Fruit fly (Drosophila melanogaster) whole organism, embryonic: ENCODE data around the gene RpL24.

Experiments used
- CG10147 ChIP-seq: fragments of 200-800 bp; sonication (Bioruptor generic); optimal IDR thresholded peaks from 2 replicates; lab custom pipeline; 2019; ENCODE audit warnings: missing biosample characterization, mild to moderate bottlenecking, missing genetic modification characterization, moderate library complexity
- CG10321 ChIP-seq: fragments of 200-800 bp; sonication (Bioruptor generic); IDR thresholded peaks from 2 replicates; pipeline ENCODE4 v1.3.6; 2022; ENCODE audit warnings: missing biosample characterization, missing genetic modification characterization
- CG10366 ChIP-seq: fragments of 200-800 bp; sonication (Bioruptor generic); IDR thresholded peaks from 2 replicates; pipeline ENCODE4 v1.3.6; 2022; ENCODE audit warnings: missing biosample characterization, missing genetic modification characterization
- CG10543 ChIP-seq: fragments of 200-800 bp; sonication (Bioruptor generic); optimal IDR thresholded peaks from 3 replicates; lab custom pipeline; 2017; ENCODE audit warnings: missing biosample characterization, mild to moderate bottlenecking, missing genetic modification characterization, moderate library complexity
- CG10959 ChIP-seq: fragments of 200-800 bp; sonication (Bioruptor generic); IDR thresholded peaks from 2 replicates; pipeline ENCODE4 v1.3.6; 2022; ENCODE audit warnings: missing biosample characterization, missing genetic modification characterization
- CG11695 ChIP-seq: fragments of 200-800 bp; sonication (Bioruptor generic); IDR thresholded peaks from 3 replicates; pipeline ENCODE4 v1.3.6; 2022; ENCODE audit warnings: missing biosample characterization, missing genetic modification characterization
- CG1233 ChIP-seq: fragments of 200-800 bp; sonication (Bioruptor generic); optimal IDR thresholded peaks from 4 replicates; lab custom pipeline; 2018; ENCODE audit warnings: missing biosample characterization, mild to moderate bottlenecking, missing genetic modification characterization
- CG12391 ChIP-seq: fragments of 200-800 bp; sonication (Bioruptor generic); optimal IDR thresholded peaks from 3 replicates; lab custom pipeline; 2018; ENCODE audit warnings: missing biosample characterization, mild to moderate bottlenecking, missing genetic modification characterization, moderate library complexity
- CG12744 ChIP-seq: fragments of 200-800 bp; sonication (Bioruptor generic); optimal IDR thresholded peaks from 2 replicates; lab custom pipeline; 2016; ENCODE audit warnings: missing biosample characterization, missing genetic modification characterization
- CG13296 ChIP-seq: fragments of 200-800 bp; sonication (Bioruptor generic); optimal IDR thresholded peaks from 3 replicates; lab custom pipeline; 2018; ENCODE audit warnings: missing biosample characterization, mild to moderate bottlenecking, missing genetic modification characterization
- CG13424 ChIP-seq: fragments of 200-800 bp; sonication (Bioruptor generic); optimal IDR thresholded peaks from 2 replicates; lab custom pipeline; 2019; ENCODE audit warnings: missing biosample characterization, mild to moderate bottlenecking, missing genetic modification characterization, moderate library complexity
- CG14710 ChIP-seq: fragments of 200-800 bp; sonication (Bioruptor generic); optimal IDR thresholded peaks from 3 replicates; lab custom pipeline; 2019; ENCODE audit warnings: missing biosample characterization, mild to moderate bottlenecking, missing genetic modification characterization, moderate library complexity
- CG14965 ChIP-seq: fragments of 200-800 bp; sonication (Bioruptor generic); optimal IDR thresholded peaks from 2 replicates; lab custom pipeline; 2016; ENCODE audit warnings: missing biosample characterization, missing genetic modification characterization, borderline replicate concordance
- CG15011 ChIP-seq: fragments of 200-800 bp; sonication (Bioruptor generic); optimal IDR thresholded peaks from 3 replicates; lab custom pipeline; 2018; ENCODE audit warnings: missing biosample characterization, mild to moderate bottlenecking, missing genetic modification characterization
- CG16863 ChIP-seq: fragments of 200-800 bp; sonication (Bioruptor generic); optimal IDR thresholded peaks from 3 replicates; lab custom pipeline; 2016; ENCODE audit warnings: missing biosample characterization, missing genetic modification characterization
- CG17328 ChIP-seq: fragments of 200-800 bp; sonication (Bioruptor generic); IDR thresholded peaks from 2 replicates; pipeline ENCODE4 v1.3.6; 2022; ENCODE audit warnings: missing biosample characterization, missing genetic modification characterization
- CG17359 ChIP-seq: fragments of 200-800 bp; sonication (Bioruptor generic); optimal IDR thresholded peaks from 3 replicates; lab custom pipeline; 2018; ENCODE audit warnings: missing biosample characterization, mild to moderate bottlenecking, missing genetic modification characterization, moderate library complexity
- CG1832 ChIP-seq: fragments of 200-800 bp; sonication (Bioruptor generic); optimal IDR thresholded peaks from 2 replicates; lab custom pipeline; 2017; ENCODE audit warnings: missing biosample characterization, mild to moderate bottlenecking, missing genetic modification characterization, inconsistent platforms
- CG2712 ChIP-seq: fragments of 200-800 bp; optimal IDR thresholded peaks from 3 replicates; lab custom pipeline; 2019; ENCODE audit warnings: missing biosample characterization, mild to moderate bottlenecking, missing genetic modification characterization, moderate library complexity
- CG33213 ChIP-seq: fragments of 200-800 bp; sonication (Bioruptor generic); optimal IDR thresholded peaks from 3 replicates; lab custom pipeline; 2016; ENCODE audit warnings: missing biosample characterization, missing genetic modification characterization
- CG42726 ChIP-seq: fragments of 200-800 bp; sonication (Bioruptor generic); IDR thresholded peaks from 2 replicates; pipeline ENCODE4 v1.3.6; 2022; ENCODE audit warnings: missing biosample characterization, missing genetic modification characterization; ENCODE audit not compliant: partially characterized antibody
- CG4404 ChIP-seq: fragments of 200-800 bp; sonication (Bioruptor generic); IDR thresholded peaks from 2 replicates; pipeline ENCODE4 v1.3.6; 2022; ENCODE audit warnings: missing biosample characterization, missing genetic modification characterization
- CG5180 ChIP-seq: fragments of 200-800 bp; sonication (Bioruptor generic); optimal IDR thresholded peaks from 3 replicates; lab custom pipeline; 2017; ENCODE audit warnings: missing biosample characterization, missing genetic modification characterization, mild to moderate bottlenecking, moderate library complexity, missing genetic modification reagents
- CG7745 ChIP-seq: fragments of 200-800 bp; sonication (Bioruptor generic); optimal IDR thresholded peaks from 2 replicates; lab custom pipeline; 2018; ENCODE audit warnings: missing biosample characterization, mild to moderate bottlenecking, missing genetic modification characterization, moderate library complexity
- CHES-1-like ChIP-seq: fragments of 200-800 bp; sonication (Bioruptor generic); optimal IDR thresholded peaks from 2 replicates; lab custom pipeline; 2016; ENCODE audit warnings: missing biosample characterization, missing genetic modification characterization
- Drgx ChIP-seq: fragments of 200-800 bp; sonication (Bioruptor generic); IDR thresholded peaks from 2 replicates; pipeline ENCODE4 v1.3.6; 2022; ENCODE audit warnings: missing biosample characterization, missing genetic modification characterization
- Elba2 ChIP-seq: fragments of 200-800 bp; sonication (Bioruptor generic); optimal IDR thresholded peaks from 3 replicates; lab custom pipeline; 2016; ENCODE audit warnings: missing biosample characterization, missing genetic modification characterization
- H2.0 ChIP-seq: fragments of 200-800 bp; sonication (Bioruptor generic); IDR thresholded peaks from 2 replicates; pipeline ENCODE4 v1.3.6; 2022; ENCODE audit warnings: missing biosample characterization, missing genetic modification characterization
- Lim3 ChIP-seq: fragments of 200-800 bp; sonication (Bioruptor generic); IDR thresholded peaks from 2 replicates; pipeline ENCODE4 v1.3.6; 2022; ENCODE audit warnings: missing biosample characterization, missing genetic modification characterization
- Max ChIP-seq: fragments of 200-800 bp; sonication (Bioruptor generic); optimal IDR thresholded peaks from 2 replicates; lab custom pipeline; 2016; ENCODE audit warnings: missing biosample characterization, mild to moderate bottlenecking, missing genetic modification characterization
- Mrtf ChIP-seq: fragments of 200-800 bp; sonication (Bioruptor generic); IDR thresholded peaks from 3 replicates; pipeline ENCODE4 v1.3.6; 2022; ENCODE audit warnings: missing biosample characterization, missing genetic modification characterization
- NC2β ChIP-seq: fragments of 200-800 bp; sonication (Bioruptor generic); optimal IDR thresholded peaks from 2 replicates; lab custom pipeline; 2016; ENCODE audit warnings: missing biosample characterization, missing genetic modification characterization
- Optix ChIP-seq: fragments of 200-800 bp; sonication (Bioruptor generic); IDR thresholded peaks from 3 replicates; pipeline ENCODE4 v1.3.6; 2022; ENCODE audit warnings: missing biosample characterization, missing genetic modification characterization
- Spps ChIP-seq: fragments of 200-800 bp; sonication (Bioruptor generic); optimal IDR thresholded peaks from 2 replicates; lab custom pipeline; 2018; ENCODE audit warnings: missing biosample characterization, mild to moderate bottlenecking, missing genetic modification characterization
- ash1 ChIP-seq: fragments of 200-800 bp; sonication (Bioruptor generic); optimal IDR thresholded peaks from 2 replicates; lab custom pipeline; 2018; ENCODE audit warnings: missing biosample characterization, mild to moderate bottlenecking, missing genetic modification characterization
- bigmax ChIP-seq: fragments of 200-800 bp; sonication (Bioruptor generic); optimal IDR thresholded peaks from 2 replicates; lab custom pipeline; 2018; ENCODE audit warnings: missing biosample characterization, mild to moderate bottlenecking, missing genetic modification characterization
- dati ChIP-seq: fragments of 200-800 bp; sonication (Bioruptor generic); IDR thresholded peaks from 2 replicates; pipeline ENCODE4 v1.3.6; 2022; ENCODE audit warnings: missing biosample characterization, missing genetic modification characterization
- dmrt99B ChIP-seq: fragments of 200-800 bp; sonication (Bioruptor generic); optimal IDR thresholded peaks from 2 replicates; lab custom pipeline; 2018; ENCODE audit warnings: missing biosample characterization, mild to moderate bottlenecking, missing genetic modification characterization, moderate library complexity
- emc ChIP-seq: fragments of 200-800 bp; sonication (Bioruptor generic); optimal IDR thresholded peaks from 2 replicates; lab custom pipeline; 2016; ENCODE audit warnings: missing biosample characterization, missing genetic modification characterization
- esg ChIP-seq: fragments of 200-800 bp; sonication (Bioruptor generic); conservative IDR thresholded peaks from 2 replicates; pipeline ENCODE4 v1.3.6; 2022; ENCODE audit warnings: missing biosample characterization, missing genetic modification characterization
- fd102C ChIP-seq: fragments of 200-800 bp; sonication (Bioruptor generic); optimal IDR thresholded peaks from 2 replicates; lab custom pipeline; 2018; ENCODE audit warnings: missing biosample characterization, mild to moderate bottlenecking, missing genetic modification characterization, moderate library complexity
- fd96Cb ChIP-seq: fragments of 200-800 bp; sonication (Bioruptor generic); optimal IDR thresholded peaks from 2 replicates; lab custom pipeline; 2018; ENCODE audit warnings: missing biosample characterization, mild to moderate bottlenecking, missing genetic modification characterization, moderate library complexity
- gcm2 ChIP-seq: fragments of 200-800 bp; sonication (Bioruptor generic); optimal IDR thresholded peaks from 2 replicates; lab custom pipeline; 2016; ENCODE audit warnings: missing biosample characterization, missing genetic modification characterization
- inv ChIP-seq: fragments of 200-800 bp; sonication (Bioruptor generic); IDR thresholded peaks from 2 replicates; pipeline ENCODE4 v1.3.6; 2022; ENCODE audit warnings: missing biosample characterization, missing genetic modification characterization; ENCODE audit not compliant: partially characterized antibody
- ken ChIP-seq: fragments of 200-800 bp; sonication (Bioruptor generic); IDR thresholded peaks from 3 replicates; pipeline ENCODE4 v1.3.6; 2022; ENCODE audit warnings: missing biosample characterization, missing genetic modification characterization
- nau ChIP-seq: fragments of 200-800 bp; sonication (Bioruptor generic); optimal IDR thresholded peaks from 3 replicates; lab custom pipeline; 2017; ENCODE audit warnings: missing biosample characterization, mild to moderate bottlenecking, missing genetic modification characterization, missing genetic modification reagents
- nerfin-1 ChIP-seq: fragments of 200-800 bp; sonication (Bioruptor generic); optimal IDR thresholded peaks from 3 replicates; lab custom pipeline; 2019; ENCODE audit warnings: missing biosample characterization, mild to moderate bottlenecking, missing genetic modification characterization, moderate library complexity
- onecut ChIP-seq: fragments of 200-800 bp; sonication (Bioruptor generic); IDR thresholded peaks from 2 replicates; pipeline ENCODE4 v1.3.6; 2022; ENCODE audit warnings: missing biosample characterization, missing genetic modification characterization
- slbo ChIP-seq: fragments of 200-800 bp; sonication (Bioruptor generic); IDR thresholded peaks from 2 replicates; pipeline ENCODE4 v1.3.6; 2022; ENCODE audit warnings: missing biosample characterization, missing genetic modification characterization
- twi ChIP-seq: fragments of 200-800 bp; optimal IDR thresholded peaks from 2 replicates; lab custom pipeline; 2019; ENCODE audit warnings: missing biosample characterization, mild to moderate bottlenecking, missing genetic modification characterization, moderate library complexity
- yki ChIP-seq: fragments of >200 bp; optimal IDR thresholded peaks from 3 replicates; lab custom pipeline; 2018
- zen2 ChIP-seq: fragments of 200-800 bp; sonication (Bioruptor generic); IDR thresholded peaks from 3 replicates; pipeline ENCODE4 v1.3.6; 2022; ENCODE audit warnings: missing biosample characterization, missing genetic modification characterization; ENCODE audit not compliant: partially characterized antibody

The RpL24 gene

dm6 chr2L:13367378-13367777 lies 27.6 kb downstream of the RpL24 start, which contains the start of gene Tap42 (continued):
- TF ChIP-seq emc (GFP tag; lab: Kevin White, UChicago) = no peak
- TF ChIP-seq nau = no peak
- TF ChIP-seq Mrtf (GFP tag; lab: Robert Waterston, UW) = no peak
- TF ChIP-seq twi (tag; lab: Kevin White, UChicago) = peak; percentile 11
- no peak for TF ChIP-seq ken (GFP tag; lab: Robert Waterston, UW)
- TF ChIP-seq CG11695 (GFP tag; lab: Robert Waterston, UW) = no peak
- TF ChIP-seq dmrt99B (tag; lab: Kevin White, UChicago) = no peak
- TF ChIP-seq CG10366 (GFP tag; lab: Robert Waterston, UW) = peak; percentile 23; the same call in 1 of the 2 replicates
- TF ChIP-seq bigmax (GFP tag; lab: Kevin White, UChicago) = no peak
- no peak for TF ChIP-seq onecut (GFP tag; lab: Robert Waterston, UW)
- no peak for TF ChIP-seq CG1832 (GFP tag; lab: Kevin White, UChicago)
- no peak for TF ChIP-seq inv (GFP tag; lab: Robert Waterston, UW)
- TF ChIP-seq CG7745 = no peak
- TF ChIP-seq Optix = no peak
- TF ChIP-seq ash1 (GFP tag; lab: Kevin White, UChicago) = no peak
- no peak for TF ChIP-seq dati (GFP tag; lab: Robert Waterston, UW)
- TF ChIP-seq CG33213 (GFP tag; lab: Kevin White, UChicago) = no peak
- peak; percentile 13 for TF ChIP-seq CG12744 (GFP tag; lab: Kevin White, UChicago)
- no peak for TF ChIP-seq CG10959 (GFP tag; lab: Robert Waterston, UW)
- TF ChIP-seq CG17359 (tag; lab: Kevin White, UChicago) = no peak
- TF ChIP-seq fd102C (GFP tag; lab: Kevin White, UChicago) = no peak
- TF ChIP-seq CG4404 (GFP tag; lab: Robert Waterston, UW) = no peak
- TF ChIP-seq yki (lab: Kevin White, UChicago) = no peak
- TF ChIP-seq slbo (GFP tag; lab: Robert Waterston, UW) = no peak
- no peak for TF ChIP-seq CHES-1-like
- no peak for TF ChIP-seq CG5180
- no peak for TF ChIP-seq Drgx
- no peak for TF ChIP-seq CG1233
- no peak for TF ChIP-seq esg (GFP tag; lab: Robert Waterston, UW)
- TF ChIP-seq CG42726 = no peak
- TF ChIP-seq gcm2 = no peak
- TF ChIP-seq Elba2 (GFP tag; lab: Kevin White, UChicago) = no peak
- TF ChIP-seq fd96Cb (tag; lab: Kevin White, UChicago) = no peak
- TF ChIP-seq CG15011 = no peak
- no peak for TF ChIP-seq CG16863 (GFP tag; lab: Kevin White, UChicago)
- no peak for TF ChIP-seq CG17328
- peak; percentile 0 for TF ChIP-seq CG10147
- TF ChIP-seq CG10321 = no peak
- TF ChIP-seq nerfin-1 (tag; lab: Kevin White, UChicago) = peak; percentile 41
- peak; percentile 33 for TF ChIP-seq CG13296 (GFP tag; lab: Kevin White, UChicago)
- no peak for TF ChIP-seq Lim3 (GFP tag; lab: Robert Waterston, UW)
- peak; percentile 49 for TF ChIP-seq CG13424 (tag; lab: Kevin White, UChicago)
- peak; percentile 46 for TF ChIP-seq CG14710 (tag; lab: Kevin White, UChicago)
- no peak for TF ChIP-seq H2.0
- TF ChIP-seq CG12391 (tag; lab: Kevin White, UChicago) = peak; percentile 42
- TF ChIP-seq CG14965 = no peak
- peak; percentile 33 for TF ChIP-seq CG10543 (GFP tag; lab: Kevin White, UChicago)
- no peak for TF ChIP-seq Spps (tag; lab: Kevin White, UChicago)
- TF ChIP-seq CG2712 = peak; percentile 38
- TF ChIP-seq Max = no peak
- no peak for TF ChIP-seq NC2β
- no peak for TF ChIP-seq zen2
